Worm (Caenorhabditis elegans) whole organism, L2 larva: ENCODE measurements around the gene C36E6.8.

ENCODE experiments used
- C34F6.9 ChIP-seq: fragments of 150-350 bp; optimal IDR thresholded peaks from 2 replicates; lab custom pipeline; 2014; ENCODE audit warnings: missing biosample characterization, missing genetic modification characterization
- F13H6.1 ChIP-seq: sonication (generic microtip); optimal IDR thresholded peaks from 2 replicates; lab custom pipeline; 2016; ENCODE audit warnings: missing genetic modification characterization, missing compliant biosample characterization
- Y55F3AM.14 ChIP-seq: fragments of 200-800 bp; sonication (Bioruptor generic); optimal IDR thresholded peaks from 2 replicates; lab custom pipeline; 2018; ENCODE audit warnings: mild to moderate bottlenecking, missing genetic modification characterization, missing compliant biosample characterization
- ZK546.5 ChIP-seq: sonication (generic microtip); optimal IDR thresholded peaks from 2 replicates; lab custom pipeline; 2017; ENCODE audit warnings: missing biosample characterization, missing genetic modification characterization
- aly-2 ChIP-seq: fragments of 150-350 bp; optimal IDR thresholded peaks from 2 replicates; lab custom pipeline; 2014; ENCODE audit warnings: missing biosample characterization, missing genetic modification characterization
- ama-1 ChIP-seq: fragments of 150-350 bp; optimal IDR thresholded peaks from 2 replicates; lab custom pipeline; 2018; ENCODE audit warnings: inconsistent platforms
- crh-2 ChIP-seq: sonication (generic microtip); optimal IDR thresholded peaks from 2 replicates; lab custom pipeline; 2017; ENCODE audit warnings: missing biosample characterization, missing genetic modification characterization
- dmd-4 ChIP-seq: sonication (generic microtip); optimal IDR thresholded peaks from 2 replicates; lab custom pipeline; 2017; ENCODE audit warnings: missing biosample characterization, missing genetic modification characterization
- egl-27 ChIP-seq: sonication (generic microtip); optimal IDR thresholded peaks from 3 replicates; lab custom pipeline; 2017; ENCODE audit warnings: missing biosample characterization, missing genetic modification reagents, missing genetic modification characterization
- elt-3 ChIP-seq: sonication (generic microtip); optimal IDR thresholded peaks from 2 replicates; lab custom pipeline; 2017; ENCODE audit warnings: missing biosample characterization, missing genetic modification characterization
- fos-1 ChIP-seq: fragments of 150-350 bp; optimal IDR thresholded peaks from 2 replicates; lab custom pipeline; 2014; ENCODE audit warnings: missing biosample characterization, missing genetic modification characterization
- gmeb-1 ChIP-seq: fragments of 150-350 bp; optimal IDR thresholded peaks from 2 replicates; lab custom pipeline; 2014; ENCODE audit warnings: missing biosample characterization, missing genetic modification characterization
- lin-11 ChIP-seq: fragments of 150-350 bp; sonication (generic microtip); optimal IDR thresholded peaks from 2 replicates; lab custom pipeline; 2014; ENCODE audit warnings: missing biosample characterization, missing genetic modification characterization, inconsistent platforms, mixed read lengths
- lin-13 ChIP-seq: fragments of 150-350 bp; optimal IDR thresholded peaks from 2 replicates; lab custom pipeline; 2014; ENCODE audit warnings: missing biosample characterization, missing genetic modification reagents, missing genetic modification characterization
- lin-39 ChIP-seq: fragments of 150-350 bp; optimal IDR thresholded peaks from 2 replicates; lab custom pipeline; 2014; ENCODE audit warnings: missing biosample characterization, missing genetic modification reagents, missing genetic modification characterization
- lsy-2 ChIP-seq, 2 experiments: fragments of 150-350 bp in 1 of 2; sonication (generic microtip) in 1 of 2; optimal IDR thresholded peaks; 2 replicates each; lab custom pipeline; 2014 to 2017; ENCODE audit warnings: missing biosample characterization in 2 of 2, missing genetic modification characterization in 2 of 2
- mdl-1 ChIP-seq, 2 experiments: fragments of 150-350 bp in 1 of 2; sonication (generic microtip) in 1 of 2; optimal IDR thresholded peaks; 2 replicates each; lab custom pipeline; 2017; ENCODE audit warnings: missing biosample characterization in 2 of 2, missing genetic modification characterization in 2 of 2
- nhr-129 ChIP-seq: fragments of 150-350 bp; optimal IDR thresholded peaks from 2 replicates; lab custom pipeline; 2014; ENCODE audit warnings: missing biosample characterization, missing genetic modification characterization
- nhr-77 ChIP-seq: fragments of 150-350 bp; optimal IDR thresholded peaks from 2 replicates; lab custom pipeline; 2014; ENCODE audit warnings: missing biosample characterization, missing genetic modification characterization
- sem-4 ChIP-seq: fragments of 150-350 bp; optimal IDR thresholded peaks from 2 replicates; lab custom pipeline; 2014; ENCODE audit warnings: missing biosample characterization, missing genetic modification reagents, missing genetic modification characterization
- sma-9 ChIP-seq, 2 experiments: fragments of 150-350 bp in 1 of 2; sonication (generic microtip) in 1 of 2; optimal IDR thresholded peaks; 2 replicates each; lab custom pipeline; 2014 to 2016; ENCODE audit warnings: missing genetic modification characterization in 2 of 2, mild to moderate bottlenecking in 1 of 2, missing biosample characterization in 1 of 2, missing compliant biosample characterization in 1 of 2, missing genetic modification reagents in 1 of 2, moderate library complexity in 1 of 2
- snpc-4 ChIP-seq: fragments of 150-350 bp; optimal IDR thresholded peaks from 2 replicates; lab custom pipeline; 2014; ENCODE audit warnings: missing biosample characterization, missing genetic modification characterization
- unc-39 ChIP-seq: fragments of 150-350 bp; optimal IDR thresholded peaks from 2 replicates; lab custom pipeline; 2014; ENCODE audit warnings: missing biosample characterization, missing genetic modification characterization
- unc-55 ChIP-seq: fragments of 150-350 bp; sonication (generic microtip); optimal IDR thresholded peaks from 3 replicates; lab custom pipeline; 2014; ENCODE audit warnings: missing biosample characterization, missing genetic modification reagents, missing genetic modification characterization
- unc-62 ChIP-seq: fragments of 150-350 bp; optimal IDR thresholded peaks from 2 replicates; lab custom pipeline; 2014; ENCODE audit warnings: missing biosample characterization, missing genetic modification reagents, missing genetic modification characterization
- ztf-11 ChIP-seq: sonication (generic microtip); optimal IDR thresholded peaks from 2 replicates; lab custom pipeline; 2017; ENCODE audit warnings: missing biosample characterization, missing genetic modification characterization

The C36E6.8 gene

DNA sequence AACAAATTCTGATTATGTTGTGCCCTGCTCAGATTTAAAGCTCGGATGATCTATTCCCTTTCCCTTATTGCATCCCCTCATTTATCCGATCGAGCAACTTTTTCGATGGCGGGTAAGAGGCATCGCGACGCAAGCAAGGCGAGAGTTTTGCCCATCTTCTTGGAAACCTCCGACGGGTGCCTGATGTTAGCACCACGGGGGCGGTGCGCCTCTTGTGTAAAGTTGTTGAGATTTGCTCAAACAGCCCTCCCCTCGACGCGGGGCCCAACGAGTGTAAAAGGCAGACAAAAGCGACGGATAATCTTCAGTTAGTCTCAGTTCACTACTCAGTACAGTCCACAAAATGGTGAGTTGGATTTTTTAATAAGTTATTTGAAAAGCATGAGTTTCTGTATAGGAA lies 20.4 kb downstream of the C36E6.8 start, which contains the start of gene mlc-1:
mlc-1 (plus strand) TSS at position 324 of the 400 bp plus-strand sequence.
- TF ChIP-seq nhr-129 (peak; percentile 18), lsy-2 (tag; optimal IDR thresholded peaks at IDR 0.05; lab: Kevin White, UChicago) (no peak), C34F6.9 (tag; lab: Kevin White, UChicago) (no peak), sma-9 (GFP tag; optimal IDR thresholded peaks at IDR 0.05; lab: Kevin White, UChicago) (peak; percentile 39), sma-9 (tag; optimal IDR thresholded peaks at IDR 0.05; lab: Kevin White, UChicago) (no peak), F13H6.1 (peak; percentile 54)

DNA sequence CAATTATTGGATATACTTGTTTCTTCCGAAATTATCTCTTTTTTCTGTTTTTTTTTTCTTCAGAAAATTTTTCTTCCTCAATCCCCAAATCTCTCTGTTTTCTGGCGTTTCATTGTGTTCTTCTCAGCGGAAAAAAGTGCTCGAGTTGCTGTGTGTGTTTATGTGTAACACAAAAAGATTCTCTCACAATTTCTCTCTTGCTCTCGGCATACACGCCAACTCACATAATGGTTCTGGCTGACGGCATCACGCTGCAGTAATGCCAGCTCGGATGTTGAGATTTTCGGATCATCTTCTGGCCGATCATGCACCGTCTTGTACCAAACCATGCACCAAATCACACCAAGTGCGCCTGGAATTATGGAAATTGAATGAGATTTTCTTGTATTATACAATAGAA lies 23.5 kb downstream of the C36E6.8 start:
- TF ChIP-seq C34F6.9 (tag; lab: Kevin White, UChicago) (peak; percentile 21), F13H6.1 (no peak), ztf-11 (tag; lab: Kevin White, UChicago) (no peak), nhr-129 (peak; percentile 40)

DNA sequence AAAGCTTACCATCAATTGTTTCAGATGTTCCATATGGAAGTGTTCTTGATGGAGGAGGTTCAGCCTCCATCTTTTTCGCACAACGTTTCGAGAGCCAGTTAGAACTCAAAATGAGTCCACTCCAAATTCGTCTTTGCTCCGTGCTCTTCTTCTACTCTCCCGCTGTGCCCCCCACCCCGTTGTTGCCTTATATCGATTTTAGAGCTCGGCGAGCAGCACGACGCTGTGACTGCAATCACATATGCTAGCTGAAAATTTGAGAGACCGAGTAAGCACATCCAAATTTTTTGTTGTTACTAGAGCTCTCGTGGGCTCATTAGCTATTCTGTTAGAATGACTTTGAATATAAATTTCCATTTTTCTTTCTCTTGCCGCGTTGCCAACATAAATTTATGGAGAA lies 26.3 kb downstream of the C36E6.8 start, which contains the start of gene slc-17.1:
slc-17.1 (minus strand) TSS at position 101 of the 400 bp plus-strand sequence.
- TF ChIP-seq unc-55 = peak; percentile 2
- no peak for TF ChIP-seq lsy-2 (tag; optimal IDR thresholded peaks at IDR 0.05; lab: Kevin White, UChicago)
- no peak for TF ChIP-seq sem-4 (tag; lab: Kevin White, UChicago)

DNA sequence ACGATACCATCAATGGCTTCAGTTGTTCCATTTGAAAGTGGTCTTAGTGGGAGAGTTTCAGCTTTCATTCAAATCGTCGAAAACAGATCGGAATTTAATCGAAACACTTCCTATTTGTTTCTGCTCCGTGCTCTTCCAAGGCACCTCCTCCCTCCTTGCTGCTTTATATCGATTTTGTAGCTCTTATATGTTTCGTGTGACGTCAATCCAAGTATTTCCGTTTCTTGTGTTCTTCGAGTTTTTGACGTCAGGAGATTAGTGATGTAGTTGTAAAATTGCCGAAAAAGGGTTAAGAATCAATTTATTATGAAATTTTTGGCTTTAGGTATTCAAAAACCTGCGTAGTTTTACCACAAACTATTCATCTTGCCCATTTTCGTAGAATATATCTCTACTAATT lies 28.1 kb downstream of the C36E6.8 start, which contains the start of gene ZK54.3:
ZK54.3 (minus strand) TSS at position 391 of the 400 bp plus-strand sequence.
- TF ChIP-seq Y55F3AM.14 (GFP tag; lab: Kevin White, UChicago) = no peak
- TF ChIP-seq sma-9 (GFP tag; optimal IDR thresholded peaks at IDR 0.05; lab: Kevin White, UChicago) = peak; percentile 63
- no peak for TF ChIP-seq sma-9 (tag; optimal IDR thresholded peaks at IDR 0.05; lab: Kevin White, UChicago)
- TF ChIP-seq unc-55 = peak; percentile 93
- no peak for TF ChIP-seq lin-13 (GFP tag; lab: Kevin White, UChicago)
- no peak for TF ChIP-seq elt-3 (tag; lab: Kevin White, UChicago)
- peak in 1 of 2 experiments; percentile 49 for TF ChIP-seq lsy-2 (tag; optimal IDR thresholded peaks at IDR 0.05; lab: Kevin White, UChicago)
- peak; percentile 56 for TF ChIP-seq C34F6.9 (tag; lab: Kevin White, UChicago)
- no peak for TF ChIP-seq aly-2 (tag; lab: Kevin White, UChicago)
- TF ChIP-seq snpc-4 (tag; lab: Kevin White, UChicago) = no peak
- TF ChIP-seq crh-2 (tag; lab: Kevin White, UChicago) = peak; percentile 43
- TF ChIP-seq, all 48 proteins: peak for 5

DNA sequence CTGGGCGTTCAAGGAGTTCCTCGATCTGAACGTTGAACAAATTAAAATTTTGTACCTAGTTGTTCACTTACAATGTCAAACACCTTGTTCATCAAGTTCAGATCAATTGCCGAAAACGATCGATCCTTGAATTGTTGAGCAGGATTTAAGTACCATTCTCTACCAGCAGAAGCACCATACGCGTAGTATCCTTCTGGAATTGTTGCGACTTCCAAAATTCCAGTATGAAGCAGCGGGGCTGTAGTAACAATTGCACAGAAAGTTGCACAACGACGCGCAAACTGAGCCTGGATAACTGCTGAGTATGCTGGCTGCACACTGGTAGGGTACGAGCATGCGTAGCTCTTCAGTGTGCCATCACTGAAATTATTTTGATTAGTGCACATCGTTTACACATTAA lies 30.0 kb downstream of the C36E6.8 start:
- TF ChIP-seq lin-39 (tag; lab: Kevin White, UChicago) (no peak), unc-62 (no peak)

DNA sequence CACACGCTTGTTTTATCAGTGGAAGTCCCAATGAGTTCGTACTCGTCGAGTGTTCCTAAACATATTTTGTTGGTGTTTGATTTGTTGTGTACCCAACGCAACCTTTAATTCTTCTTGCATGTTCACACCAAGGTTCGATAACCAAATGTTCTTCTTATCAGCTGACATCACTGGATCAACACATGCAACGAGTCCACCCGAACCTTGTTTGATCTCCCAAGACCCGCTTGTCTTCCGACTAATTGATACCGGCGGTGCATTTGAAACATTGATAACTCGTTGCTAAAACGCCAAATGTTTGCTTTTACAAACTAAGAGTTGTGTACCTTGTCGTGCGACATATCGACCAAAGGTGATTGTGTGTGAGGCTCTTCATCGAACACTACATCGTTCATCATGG lies 33.2 kb downstream of the C36E6.8 start:
- TF ChIP-seq crh-2 (tag; lab: Kevin White, UChicago) (peak; percentile 51), nhr-129 (peak; percentile 29), sma-9 (GFP tag; optimal IDR thresholded peaks at IDR 0.05; lab: Kevin White, UChicago) (peak; percentile 88), sma-9 (tag; optimal IDR thresholded peaks at IDR 0.05; lab: Kevin White, UChicago) (no peak), dmd-4 (tag; lab: Kevin White, UChicago) (no peak), F13H6.1 (peak; percentile 61), fos-1 (tag; lab: Kevin White, UChicago) (peak; percentile 52), nhr-77 (tag; lab: Kevin White, UChicago) (no peak), unc-39 (tag; lab: Kevin White, UChicago) (no peak)

DNA sequence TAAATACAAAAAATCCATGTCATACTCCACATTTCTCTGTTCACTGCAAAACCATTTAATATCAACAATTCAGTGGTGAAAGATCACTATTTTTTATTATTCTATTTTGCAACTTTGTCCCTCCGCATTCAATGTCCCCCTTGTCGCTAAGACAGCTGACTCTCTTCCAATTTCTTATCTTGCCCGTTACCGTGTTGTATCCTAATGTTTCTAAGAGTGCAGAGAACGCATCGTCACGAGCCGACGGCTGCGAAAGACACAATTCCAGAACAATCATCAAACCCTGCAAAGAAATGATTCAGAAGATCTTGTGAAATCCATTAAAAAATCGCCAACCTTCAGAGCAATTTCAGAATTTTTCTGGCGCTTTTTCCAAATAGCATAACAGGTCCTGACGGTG lies 34.4 kb downstream of the C36E6.8 start:
- peak; percentile 1 for TF ChIP-seq gmeb-1 (tag; lab: Kevin White, UChicago)
- TF ChIP-seq nhr-129 = peak; percentile 63
- no peak for TF ChIP-seq lin-11
- TF ChIP-seq lsy-2 (tag; optimal IDR thresholded peaks at IDR 0.05; lab: Kevin White, UChicago) = peak in 1 of 2 experiments; percentile 35
- TF ChIP-seq crh-2 (tag; lab: Kevin White, UChicago) = peak; percentile 26
- TF ChIP-seq sma-9 (GFP tag; optimal IDR thresholded peaks at IDR 0.05; lab: Kevin White, UChicago) = peak; percentile 76
- TF ChIP-seq sma-9 (tag; optimal IDR thresholded peaks at IDR 0.05; lab: Kevin White, UChicago) = no peak
- TF ChIP-seq F13H6.1 = peak; percentile 38
- TF ChIP-seq ZK546.5 = no peak
- TF ChIP-seq egl-27 (tag; lab: Kevin White, UChicago) = no peak
- TF ChIP-seq mdl-1 (tag; optimal IDR thresholded peaks at IDR 0.05; lab: Kevin White, UChicago) = no peak
- TF ChIP-seq ama-1 (lab: Kevin White, UChicago) = no peak
- peak; percentile 14 for TF ChIP-seq fos-1 (tag; lab: Kevin White, UChicago)
